Fruit fly (Drosophila melanogaster) whole organism: ENCODE data around the gene Mst84Db.

Experiments used
- CG8478 ChIP-seq: fragments of >200 bp; optimal IDR thresholded peaks from 2 replicates; lab custom pipeline; 2018; ENCODE audit warnings: inconsistent platforms
- Dll ChIP-seq: fragments of >200 bp; optimal IDR thresholded peaks from 2 replicates; lab custom pipeline; 2017
- EcR ChIP-seq, 2 experiments: fragments of >200 bp; optimal IDR thresholded peaks; 2 replicates each; lab custom pipeline; 2017; ENCODE audit warnings: missing biosample characterization in 2 of 2, missing genetic modification characterization in 2 of 2, missing genetic modification reagents in 2 of 2
- pan ChIP-seq: fragments of >200 bp; optimal IDR thresholded peaks from 2 replicates; lab custom pipeline; 2017
- psq ChIP-seq: fragments of >200 bp; optimal IDR thresholded peaks from 2 replicates; lab custom pipeline; 2017
- usp ChIP-seq: fragments of >200 bp; optimal IDR thresholded peaks from 2 replicates; lab custom pipeline; 2017; ENCODE audit warnings: missing biosample characterization, missing genetic modification characterization, mixed read lengths

Gene Mst84Db

dm6 chr3R:7334613-7335012, 30.8 kb downstream of the Mst84Db start:
- TF ChIP-seq pan (lab: Kevin White, UChicago) (no peak), CG8478 (lab: Kevin White, UChicago) (no peak), psq (lab: Kevin White, UChicago) (no peak), EcR (GFP tag; optimal IDR thresholded peaks at IDR 0.05; lab: Kevin White, UChicago) (no peak), Dll (lab: Kevin White, UChicago) (no peak), usp (GFP tag; lab: Kevin White, UChicago) (no peak)

- TF ChIP-seq CG8478 (lab: Kevin White, UChicago) (no peak), usp (GFP tag; lab: Kevin White, UChicago) (no peak), psq (lab: Kevin White, UChicago) (no peak)
Observed at dm6 chr3R:7330695-7331094, 34.7 kb downstream of the Mst84Db start.

- no peak for TF ChIP-seq pan (lab: Kevin White, UChicago)
- no peak for TF ChIP-seq EcR (GFP tag; optimal IDR thresholded peaks at IDR 0.05; lab: Kevin White, UChicago)
- no peak for TF ChIP-seq usp (GFP tag; lab: Kevin White, UChicago)
- TF ChIP-seq CG8478 (lab: Kevin White, UChicago), result no peak
- TF ChIP-seq Dll (lab: Kevin White, UChicago), result no peak
- TF ChIP-seq psq (lab: Kevin White, UChicago), result no peak
Observed at dm6 chr3R:7326200-7326599, 39.2 kb downstream of the Mst84Db start.

- TF ChIP-seq pan (lab: Kevin White, UChicago) (no peak), CG8478 (lab: Kevin White, UChicago) (no peak), psq (lab: Kevin White, UChicago) (no peak)
Observed at dm6 chr3R:7322549-7322948, 42.9 kb downstream of the Mst84Db start.

dm6 chr3R:7317107-7317506, 48.3 kb downstream of the Mst84Db start, which contains the start of gene CG10029:
Gene CG10029 (minus strand): TSS chr3R:7317207.
- no peak for TF ChIP-seq Dll (lab: Kevin White, UChicago)
